Worm (Caenorhabditis elegans): ENCODE results near the gene npr-24.

- no peak for TF ChIP-seq egl-27 (tag; optimal IDR thresholded peaks at IDR 0.05)
- TF ChIP-seq dmd-4 (tag; optimal IDR thresholded peaks at IDR 0.05) = no peak
- TF ChIP-seq mdl-1 (tag; optimal IDR thresholded peaks at IDR 0.05) = no peak
- no peak for TF ChIP-seq ztf-4 (tag; optimal IDR thresholded peaks at IDR 0.05)
- no peak for TF ChIP-seq lin-11 (tag; optimal IDR thresholded peaks at IDR 0.05)
- TF ChIP-seq unc-62 (GFP tag; optimal IDR thresholded peaks at IDR 0.05) = no peak
- TF ChIP-seq nhr-11 (tag; optimal IDR thresholded peaks at IDR 0.05) = no peak
These were observed 31.2 kb upstream of the npr-24 start for ce11 chrX:17517872-17518271.

Measured in whole organism, L2 larva.